Worm (Caenorhabditis elegans) whole organism, late embryonic: Measurements from ENCODE around the gene eif-2D.

Source experiments
- F13H6.1 ChIP-seq: sonication (generic microtip); optimal IDR thresholded peaks from 2 replicates; lab custom pipeline; 2016; ENCODE audit warnings: missing genetic modification characterization, missing compliant biosample characterization
- ama-1 ChIP-seq: fragments of 150-350 bp; optimal IDR thresholded peaks from 2 replicates; lab custom pipeline; 2014
- ceh-2 ChIP-seq: sonication (generic microtip); optimal IDR thresholded peaks from 2 replicates; lab custom pipeline; 2016; ENCODE audit warnings: missing genotype, missing genetic modification characterization, missing compliant biosample characterization
- ceh-30 ChIP-seq: fragments of 150-350 bp; optimal IDR thresholded peaks from 2 replicates; lab custom pipeline; 2014; ENCODE audit warnings: missing biosample characterization, missing genetic modification characterization
- ceh-48 ChIP-seq: sonication (generic microtip); optimal IDR thresholded peaks from 2 replicates; lab custom pipeline; 2016; ENCODE audit warnings: missing genetic modification characterization, inconsistent platforms, missing compliant biosample characterization
- che-1 ChIP-seq: sonication (generic microtip); optimal IDR thresholded peaks from 2 replicates; lab custom pipeline; 2016; ENCODE audit warnings: mild to moderate bottlenecking, missing genetic modification characterization, missing compliant biosample characterization
- fkh-6 ChIP-seq: sonication (generic microtip); optimal IDR thresholded peaks from 2 replicates; lab custom pipeline; 2016; ENCODE audit warnings: missing genetic modification characterization, missing compliant biosample characterization
- hlh-8 ChIP-seq: sonication (generic microtip); optimal IDR thresholded peaks from 2 replicates; lab custom pipeline; 2016; ENCODE audit warnings: missing genotype, missing genetic modification characterization, missing compliant biosample characterization
- pag-3 ChIP-seq: sonication (generic microtip); optimal IDR thresholded peaks from 2 replicates; lab custom pipeline; 2016; ENCODE audit warnings: missing compliant biosample characterization, missing genetic modification characterization, borderline replicate concordance
- pha-4 ChIP-seq: fragments of 150-350 bp; optimal IDR thresholded peaks from 2 replicates; lab custom pipeline; 2018; ENCODE audit warnings: missing biosample characterization, missing genetic modification reagents, missing genetic modification characterization
- unc-42 ChIP-seq: sonication (generic microtip); optimal IDR thresholded peaks from 2 replicates; lab custom pipeline; 2016; ENCODE audit warnings: missing genotype, missing genetic modification characterization, missing compliant biosample characterization

DNA sequence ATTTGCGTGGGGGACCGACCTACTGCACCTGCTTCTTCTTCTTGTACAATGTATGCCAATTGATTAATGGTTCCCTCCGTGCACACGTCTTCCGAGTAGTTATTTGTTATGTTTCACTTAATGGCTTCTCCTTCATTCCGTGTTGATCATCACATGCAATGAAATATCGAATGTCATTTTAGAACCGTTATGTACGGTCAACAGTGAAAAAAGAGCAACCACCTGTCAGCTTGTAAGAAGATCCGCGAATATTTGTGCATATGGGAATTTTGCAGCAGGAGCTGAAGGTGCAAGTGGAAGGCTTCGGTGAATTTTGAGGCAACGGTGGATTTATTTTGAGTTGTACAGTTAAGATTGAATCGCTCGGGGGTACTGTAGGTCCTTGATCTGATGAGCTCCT, 45.1 kb downstream of the eif-2D start:
- no peak for TF ChIP-seq ama-1
- TF ChIP-seq che-1 (tag; lab: Kevin White, UChicago), result no peak
- TF ChIP-seq fkh-6, result no peak
- no peak for TF ChIP-seq unc-42 (tag; lab: Kevin White, UChicago)
- no peak for TF ChIP-seq ceh-30 (tag; lab: Kevin White, UChicago)
- no peak for TF ChIP-seq pag-3
- TF ChIP-seq pha-4 (tag; lab: Kevin White, UChicago), result no peak
- no peak for TF ChIP-seq hlh-8 (tag; lab: Kevin White, UChicago)
- TF ChIP-seq ceh-2 (tag; lab: Kevin White, UChicago), result no peak
- TF ChIP-seq ceh-48 (tag; lab: Kevin White, UChicago), result no peak
- no peak for TF ChIP-seq F13H6.1 (tag; lab: Kevin White, UChicago)
